Worm (Caenorhabditis elegans): Measurements from ENCODE around the gene Y25C1A.6.
"Not testable (repeated sequence)": the region's sequence is repeated elsewhere in the genome, so short reads cannot be mapped to it uniquely, and the experiment has no call there.

Gene Y25C1A.6

DNA sequence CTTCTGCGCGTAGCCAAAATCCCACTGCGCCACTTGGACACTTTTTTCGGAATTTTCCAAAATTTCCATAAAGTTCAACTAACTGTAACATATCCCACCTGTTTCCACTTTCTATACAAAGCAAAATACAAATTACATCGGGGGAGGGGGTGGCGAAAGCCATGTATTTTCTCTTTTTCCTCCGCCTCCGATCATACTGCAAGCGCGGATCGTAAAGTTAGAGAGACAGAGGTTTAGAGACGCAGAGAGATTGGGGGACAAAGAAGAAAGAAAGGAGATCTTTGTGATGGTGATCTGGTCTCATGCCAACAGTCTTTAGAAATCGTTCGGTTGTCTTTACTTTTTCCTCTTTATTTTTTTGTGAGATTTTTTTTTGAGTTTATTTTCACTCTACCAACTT is 32.6 kb upstream of the Y25C1A.6 start:
- TF ChIP-seq Y105C5A.15 (GFP tag; IDR thresholded peaks at IDR 0.05) (no peak), lin-13 (GFP tag; optimal IDR thresholded peaks at IDR 0.05) (no peak), aha-1 (tag) (peak; percentile 37), nhr-28 (tag; optimal IDR thresholded peaks at IDR 0.05) (peak; percentile 2), ama-1 (optimal IDR thresholded peaks at IDR 0.05) (no peak), hlh-11 (tag; optimal IDR thresholded peaks at IDR 0.05) (peak; percentile 4), snpc-4 (tag; optimal IDR thresholded peaks at IDR 0.05) (no peak), hlh-30 (tag; optimal IDR thresholded peaks at IDR 0.05; ENCODE audit: insufficient read depth) (peak; percentile 2)

DNA sequence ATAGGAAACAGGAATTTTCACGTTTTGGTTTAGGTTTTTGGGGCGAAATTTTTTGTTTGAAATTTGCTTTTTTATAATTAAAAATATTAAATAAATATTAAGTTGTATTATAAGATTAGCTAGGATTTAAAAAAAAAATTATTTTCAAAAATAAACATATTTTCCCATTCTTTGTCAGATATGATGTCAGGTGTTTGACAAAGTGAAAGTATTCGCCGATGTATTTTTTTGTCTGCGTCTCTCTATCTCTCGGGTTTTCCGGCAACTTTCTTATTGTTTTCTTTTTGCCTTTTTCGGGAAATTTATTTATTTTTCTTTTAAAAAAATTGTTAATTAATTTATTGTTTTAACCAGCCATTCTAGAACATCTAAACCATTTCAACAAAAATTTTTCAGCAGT is 30.5 kb upstream of the Y25C1A.6 start:
- no peak for TF ChIP-seq ceh-20 (GFP tag; IDR thresholded peaks at IDR 0.05)
- no peak for TF ChIP-seq sdz-12 (GFP tag; optimal IDR thresholded peaks at IDR 0.05)
- no peak for TF ChIP-seq T26A8.4 (GFP tag; IDR thresholded peaks at IDR 0.05)
- no peak for TF ChIP-seq aly-2 (tag; optimal IDR thresholded peaks at IDR 0.05)
- no peak for TF ChIP-seq ZK337.2 (GFP tag; IDR thresholded peaks at IDR 0.05)

DNA sequence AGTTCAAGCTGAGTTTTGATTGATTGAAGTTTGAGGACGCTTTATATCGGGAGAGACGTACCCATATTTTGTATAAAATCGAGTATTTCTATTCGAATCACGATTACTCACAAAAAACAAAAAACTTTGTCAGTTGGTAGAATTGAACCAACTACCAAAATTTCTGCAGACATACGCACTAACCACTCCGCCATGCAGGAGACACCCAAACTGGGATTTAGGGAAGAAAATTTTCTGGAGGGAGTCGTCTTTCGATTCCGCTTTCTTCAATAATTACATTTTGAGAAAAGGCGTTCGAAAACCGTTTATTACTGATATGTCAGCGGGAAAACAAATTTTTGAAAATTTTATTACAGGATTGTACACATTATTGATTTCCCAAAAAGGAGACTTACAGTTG is 29.6 kb upstream of the Y25C1A.6 start:
- TF ChIP-seq vab-7 (GFP tag; IDR thresholded peaks at IDR 0.05), result 0 out of 2 replicates have a peak, but pooled peaks have one; percentile 10
- TF ChIP-seq F26F4.8 (GFP tag; conservative IDR thresholded peaks at IDR 0.05), result 0 out of 2 replicates have a peak, but pooled peaks have one; percentile 17
- TF ChIP-seq lin-38 (GFP tag; IDR thresholded peaks at IDR 0.05), result peak; percentile 47
- 0 out of 2 replicates have a peak, but pooled peaks have one; percentile 59 for TF ChIP-seq dmd-8 (GFP tag; IDR thresholded peaks at IDR 0.05)
- TF ChIP-seq pha-4 (GFP tag; IDR thresholded peaks at IDR 0.05), result peak; percentile 45; the same call in 1 of the 2 replicates
- TF ChIP-seq pha-4 (tag; optimal IDR thresholded peaks at IDR 0.05), result not testable (repeated sequence)
- 0 out of 2 replicates have a peak, but pooled peaks have one; percentile 33 for TF ChIP-seq tra-1 (GFP tag; IDR thresholded peaks at IDR 0.05)

DNA sequence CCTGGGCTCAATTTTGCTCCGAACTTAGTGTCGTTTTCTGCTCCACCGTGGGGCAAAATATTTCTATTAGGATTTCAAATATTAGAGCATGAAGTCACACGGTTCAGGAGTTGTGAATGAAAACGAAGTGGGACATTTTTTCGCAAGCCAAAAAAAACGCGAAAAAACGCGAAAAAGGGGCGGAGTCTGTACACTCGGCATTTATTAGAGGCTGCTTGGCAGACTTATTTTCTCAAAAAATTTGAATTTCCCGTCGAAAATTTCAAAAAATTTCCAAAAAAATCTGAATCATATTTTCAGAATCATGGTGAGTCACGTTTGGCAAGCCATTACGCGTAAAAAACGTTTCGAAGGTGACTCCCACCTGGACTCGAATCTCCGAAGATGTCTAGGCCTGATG is 28.4 kb upstream of the Y25C1A.6 start, which contains the start of gene B0454.6:
B0454.6 (plus strand) TSS at position 301 of the 400 bp plus-strand sequence.
- not testable (repeated sequence) for TF ChIP-seq mep-1 (tag; optimal IDR thresholded peaks at IDR 0.05); vab-7 (GFP tag; IDR thresholded peaks at IDR 0.05); nhr-10 (tag; optimal IDR thresholded peaks at IDR 0.05)

DNA sequence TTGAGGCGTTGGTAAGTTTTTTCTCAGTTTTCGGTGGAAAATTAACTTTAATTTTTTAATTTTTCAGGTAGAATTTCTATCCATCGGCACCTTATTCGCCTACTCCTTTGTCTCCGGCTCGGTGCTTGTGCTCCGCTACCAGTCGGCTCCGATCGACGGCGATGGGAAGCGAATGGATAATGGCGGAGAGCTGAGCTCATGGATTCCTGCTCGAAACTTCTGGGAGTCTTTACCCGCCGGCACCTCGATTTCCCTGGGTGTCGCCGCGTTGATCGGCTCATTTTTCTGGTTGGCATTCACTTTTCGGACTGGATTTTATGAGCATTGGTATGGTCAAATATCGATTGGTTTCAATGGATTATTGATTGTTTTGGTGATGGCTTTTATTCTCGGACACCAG is 26.0 kb upstream of the Y25C1A.6 start:
- TF ChIP-seq zip-11 (GFP tag; IDR thresholded peaks at IDR 0.05), result no peak
- TF ChIP-seq set-16 (GFP tag; IDR thresholded peaks at IDR 0.05), result peak; percentile 75
- no peak for TF ChIP-seq egl-27 (tag; optimal IDR thresholded peaks at IDR 0.05)
- no peak for TF ChIP-seq nhr-48 (tag; optimal IDR thresholded peaks at IDR 0.05)
- no peak for TF ChIP-seq nhr-11 (tag; optimal IDR thresholded peaks at IDR 0.05)
- no peak for TF ChIP-seq mdl-1 (tag; optimal IDR thresholded peaks at IDR 0.05)
- no peak for TF ChIP-seq lim-7 (GFP tag; IDR thresholded peaks at IDR 0.05)
- no peak for TF ChIP-seq lin-39 (tag; optimal IDR thresholded peaks at IDR 0.05)
- TF ChIP-seq ceh-32 (tag; optimal IDR thresholded peaks at IDR 0.05; ENCODE audit: poor library complexity), result no peak
- TF ChIP-seq fos-1 (tag; optimal IDR thresholded peaks at IDR 0.05), result no peak
- TF ChIP-seq cey-2 (tag; optimal IDR thresholded peaks at IDR 0.05; ENCODE audit: borderline replicate concordance, insufficient read depth), result no peak
- TF ChIP-seq ztf-7 (tag; optimal IDR thresholded peaks at IDR 0.05), result no peak
- no peak for TF ChIP-seq ama-1 (optimal IDR thresholded peaks at IDR 0.05)
- TF ChIP-seq ceh-28 (tag; optimal IDR thresholded peaks at IDR 0.05), result peak; percentile 55
- TF ChIP-seq ceh-82 (tag; optimal IDR thresholded peaks at IDR 0.05), result no peak
- no peak for TF ChIP-seq php-3 (GFP tag; IDR thresholded peaks at IDR 0.05)
- TF ChIP-seq duxl-1 (tag; optimal IDR thresholded peaks at IDR 0.05; ENCODE audit: poor library complexity), result no peak
- TF ChIP-seq ceh-62 (tag; optimal IDR thresholded peaks at IDR 0.05), result no peak
